Worm (Caenorhabditis elegans): ENCODE results near the gene F35H10.5.

ce11 chrIV:8289105-8289504 is 11.5 kb upstream of the F35H10.5 start:
- TF ChIP-seq aly-2 (tag; optimal IDR thresholded peaks at IDR 0.05) (no peak), ztf-1 (GFP tag; conservative IDR thresholded peaks at IDR 0.05) (no peak), F13H6.1 (tag; optimal IDR thresholded peaks at IDR 0.05) (no peak), egl-27 (tag; optimal IDR thresholded peaks at IDR 0.05) (no peak), nhr-129 (tag; optimal IDR thresholded peaks at IDR 0.05) (no peak), unc-62 (GFP tag; optimal IDR thresholded peaks at IDR 0.05) (no peak), ama-1 (optimal IDR thresholded peaks at IDR 0.05) (no peak), nhr-77 (tag; optimal IDR thresholded peaks at IDR 0.05) (no peak)

All from whole organism, L2 larva.